Worm (Caenorhabditis elegans) whole organism, late embryonic: ENCODE data around the gene vps-8.

Experiments
- C38D4.7 ChIP-seq: fragments of 200-800 bp; sonication (Bioruptor generic); optimal IDR thresholded peaks from 2 replicates; lab custom pipeline; 2018; ENCODE audit warnings: mild to moderate bottlenecking, missing genetic modification characterization, moderate library complexity, missing compliant biosample characterization
- K02D7.2 ChIP-seq: sonication (generic microtip); optimal IDR thresholded peaks from 2 replicates; lab custom pipeline; 2017; ENCODE audit warnings: mild to moderate bottlenecking, missing genetic modification characterization, missing compliant biosample characterization
- K09A11.1 ChIP-seq: sonication (generic microtip); optimal IDR thresholded peaks from 2 replicates; lab custom pipeline; 2017; ENCODE audit warnings: antibody characterized with exemption, mild to moderate bottlenecking, missing genetic modification characterization, missing compliant biosample characterization; ENCODE audit not compliant: insufficient read depth
- ceh-18 ChIP-seq: sonication (generic microtip); optimal IDR thresholded peaks from 2 replicates; lab custom pipeline; 2016; ENCODE audit warnings: missing genetic modification characterization, missing compliant biosample characterization
- ceh-2 ChIP-seq: sonication (generic microtip); optimal IDR thresholded peaks from 2 replicates; lab custom pipeline; 2016; ENCODE audit warnings: missing genotype, missing genetic modification characterization, missing compliant biosample characterization
- ceh-24 ChIP-seq: sonication (generic microtip); optimal IDR thresholded peaks from 2 replicates; lab custom pipeline; 2016; ENCODE audit warnings: mild to moderate bottlenecking, missing genetic modification characterization, missing compliant biosample characterization
- ceh-30 ChIP-seq: fragments of 150-350 bp; optimal IDR thresholded peaks from 2 replicates; lab custom pipeline; 2014; ENCODE audit warnings: missing biosample characterization, missing genetic modification characterization
- ceh-34 ChIP-seq: sonication (generic microtip); optimal IDR thresholded peaks from 2 replicates; lab custom pipeline; 2016; ENCODE audit warnings: mild to moderate bottlenecking, missing genetic modification characterization, missing compliant biosample characterization
- ceh-45 ChIP-seq: fragments of 200-800 bp; sonication (Bioruptor generic); IDR thresholded peaks from 2 replicates; pipeline ENCODE4 v1.3.6; 2022; ENCODE audit warnings: missing genetic modification reagents, missing genetic modification characterization, missing compliant biosample characterization
- ceh-6 ChIP-seq: fragments of 200-800 bp; sonication (Bioruptor generic); optimal IDR thresholded peaks from 2 replicates; lab custom pipeline; 2018; ENCODE audit warnings: mild to moderate bottlenecking, missing genetic modification characterization, missing compliant biosample characterization
- ceh-9 ChIP-seq: sonication (generic microtip); optimal IDR thresholded peaks from 2 replicates; lab custom pipeline; 2016; ENCODE audit warnings: mild to moderate bottlenecking, missing genetic modification characterization, inconsistent platforms, missing compliant biosample characterization
- elt-2 ChIP-seq: sonication (generic microtip); optimal IDR thresholded peaks from 2 replicates; lab custom pipeline; 2016; ENCODE audit warnings: missing genetic modification reagents, missing genetic modification characterization, missing compliant biosample characterization
- eyg-1 ChIP-seq: sonication (generic microtip); optimal IDR thresholded peaks from 2 replicates; lab custom pipeline; 2016; ENCODE audit warnings: missing genotype, missing genetic modification characterization, missing compliant biosample characterization
- fkh-10 ChIP-seq: fragments of 150-350 bp; optimal IDR thresholded peaks from 2 replicates; lab custom pipeline; 2014; ENCODE audit warnings: missing biosample characterization, missing genetic modification reagents, missing genetic modification characterization
- fkh-6 ChIP-seq: sonication (generic microtip); optimal IDR thresholded peaks from 2 replicates; lab custom pipeline; 2016; ENCODE audit warnings: missing genetic modification characterization, missing compliant biosample characterization
- gmeb-2 ChIP-seq: sonication (generic microtip); optimal IDR thresholded peaks from 2 replicates; lab custom pipeline; 2016; ENCODE audit warnings: missing genetic modification characterization, inconsistent platforms, missing compliant biosample characterization
- hlh-8 ChIP-seq: sonication (generic microtip); optimal IDR thresholded peaks from 2 replicates; lab custom pipeline; 2016; ENCODE audit warnings: missing genotype, missing genetic modification characterization, missing compliant biosample characterization
- lin-11 ChIP-seq: fragments of 200-800 bp; sonication (Bioruptor generic); optimal IDR thresholded peaks from 2 replicates; lab custom pipeline; 2018; ENCODE audit warnings: mild to moderate bottlenecking, missing genetic modification characterization, missing compliant biosample characterization
- madf-2 ChIP-seq: sonication (generic microtip); optimal IDR thresholded peaks from 2 replicates; lab custom pipeline; 2017; ENCODE audit warnings: missing genetic modification characterization, missing compliant biosample characterization
- mec-3 ChIP-seq: sonication (generic microtip); optimal IDR thresholded peaks from 2 replicates; lab custom pipeline; 2016; ENCODE audit warnings: borderline replicate concordance, missing genetic modification characterization, missing compliant biosample characterization
- nfya-1 ChIP-seq: sonication (generic microtip); optimal IDR thresholded peaks from 2 replicates; lab custom pipeline; 2017; ENCODE audit warnings: missing genetic modification characterization, mild to moderate bottlenecking, missing compliant biosample characterization, antibody characterized with exemption, moderate library complexity
- odd-2 ChIP-seq: sonication (generic microtip); optimal IDR thresholded peaks from 2 replicates; lab custom pipeline; 2017; ENCODE audit warnings: antibody characterized with exemption, mild to moderate bottlenecking, missing genetic modification characterization, missing compliant biosample characterization
- pha-4 ChIP-seq: fragments of 150-350 bp; optimal IDR thresholded peaks from 2 replicates; lab custom pipeline; 2018; ENCODE audit warnings: missing biosample characterization, missing genetic modification reagents, missing genetic modification characterization
- pqm-1 ChIP-seq: sonication (generic microtip); optimal IDR thresholded peaks from 2 replicates; lab custom pipeline; 2016; ENCODE audit warnings: missing genetic modification characterization, missing compliant biosample characterization
- ref-2 ChIP-seq: sonication (generic microtip); optimal IDR thresholded peaks from 2 replicates; lab custom pipeline; 2016; ENCODE audit warnings: missing genetic modification characterization, missing compliant biosample characterization
- sdc-2 ChIP-seq: sonication (generic microtip); optimal IDR thresholded peaks from 2 replicates; lab custom pipeline; 2016; ENCODE audit warnings: missing genotype, missing genetic modification characterization, missing compliant biosample characterization
- sox-4 ChIP-seq: sonication (generic microtip); optimal IDR thresholded peaks from 2 replicates; lab custom pipeline; 2017; ENCODE audit warnings: mild to moderate bottlenecking, missing genetic modification characterization, inconsistent platforms, missing compliant biosample characterization
- syd-9 ChIP-seq: sonication (generic microtip); optimal IDR thresholded peaks from 2 replicates; lab custom pipeline; 2016; ENCODE audit warnings: mild to moderate bottlenecking, missing genetic modification characterization, moderate library complexity, missing compliant biosample characterization
- tbx-2 ChIP-seq: sonication (generic microtip); optimal IDR thresholded peaks from 2 replicates; lab custom pipeline; 2016; ENCODE audit warnings: missing genetic modification characterization, missing compliant biosample characterization
- ttx-3 ChIP-seq: sonication (generic microtip); optimal IDR thresholded peaks from 2 replicates; lab custom pipeline; 2016; ENCODE audit warnings: missing genetic modification reagents, missing genetic modification characterization, missing compliant biosample characterization
- unc-3 ChIP-seq, 2 experiments: fragments of 200-800 bp in 1 of 2; sonication (Bioruptor generic) in 1 of 2; sonication (generic microtip) in 1 of 2; conservative IDR thresholded peaks in 1 of 2; optimal IDR thresholded peaks in 1 of 2; 2 replicates each; pipeline versions ENCODE4 v1.3.6 to Lab custom; 2016 to 2022; ENCODE audit warnings: missing compliant biosample characterization in 2 of 2, missing genetic modification characterization in 2 of 2, missing genetic modification reagents in 1 of 2
- unc-55 ChIP-seq: sonication (generic microtip); optimal IDR thresholded peaks from 2 replicates; lab custom pipeline; 2017; ENCODE audit warnings: missing biosample characterization, missing genetic modification reagents, missing genetic modification characterization
- unc-86 ChIP-seq: sonication (generic microtip); optimal IDR thresholded peaks from 2 replicates; lab custom pipeline; 2016; ENCODE audit warnings: missing genetic modification characterization, missing compliant biosample characterization
- ztf-16 ChIP-seq: sonication (generic microtip); optimal IDR thresholded peaks from 2 replicates; lab custom pipeline; 2017; ENCODE audit warnings: missing genetic modification characterization, missing compliant biosample characterization

The vps-8 gene

ce11 chrIV:12279340-12279739 lies 3.5 kb upstream of the vps-8 start, which contains the start of gene ltah-1.1:
TSS of gene ltah-1.1 (plus strand) at chrIV:12279622.
- TF ChIP-seq madf-2 (no peak), gmeb-2 (tag; lab: Kevin White, UChicago) (no peak), elt-2 (tag; lab: Kevin White, UChicago) (peak; percentile 16)

DNA sequence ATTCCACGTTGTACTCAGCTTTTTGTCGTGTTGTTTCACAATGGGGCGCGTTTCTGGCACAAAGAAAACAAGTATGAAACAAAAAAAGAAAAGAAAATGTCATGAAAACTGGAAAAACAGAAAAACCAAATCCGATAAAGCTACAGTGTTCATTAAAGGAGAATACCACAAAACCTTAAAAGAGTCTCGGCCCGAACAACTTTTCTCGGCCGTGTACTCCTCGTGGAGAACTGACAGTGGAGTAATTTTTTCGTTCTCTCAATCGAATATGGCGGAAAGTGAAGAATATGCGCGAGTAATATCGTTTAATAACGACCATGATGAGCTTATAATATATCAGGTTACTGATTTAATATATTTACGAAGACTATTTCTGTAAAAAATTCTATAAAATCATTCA lies 2.7 kb upstream of the vps-8 start, which contains the start of the genes tag-335 and vkmt-1:
Gene tag-335 (minus strand): TSS at position 88 of the 400 bp plus-strand sequence.
Gene vkmt-1 (plus strand): TSS at position 219 of the 400 bp plus-strand sequence.
- TF ChIP-seq ttx-3 (tag; lab: Kevin White, UChicago) (no peak), pqm-1 (no peak)

ce11 chrIV:12274365-12274764 lies 1.4 kb downstream of the vps-8 start:
- TF ChIP-seq ceh-2 (tag; lab: Kevin White, UChicago) = no peak
- TF ChIP-seq K09A11.1 (tag; lab: Kevin White, UChicago) = no peak
- no peak for TF ChIP-seq syd-9 (tag; lab: Kevin White, UChicago)
- no peak for TF ChIP-seq lin-11
- TF ChIP-seq ceh-6 = no peak
- TF ChIP-seq ztf-16 (tag; lab: Kevin White, UChicago) = no peak
- TF ChIP-seq mec-3 (tag; lab: Kevin White, UChicago) = no peak
- TF ChIP-seq ceh-24 (tag; lab: Kevin White, UChicago) = no peak
- TF ChIP-seq C38D4.7 (GFP tag; lab: Kevin White, UChicago) = no peak
- no peak for TF ChIP-seq unc-55 (GFP tag; lab: Kevin White, UChicago)
- TF ChIP-seq fkh-6 (tag; lab: Kevin White, UChicago) = no peak
- no peak for TF ChIP-seq K02D7.2 (tag; lab: Kevin White, UChicago)
- no peak for TF ChIP-seq fkh-10
- TF ChIP-seq ceh-30 (tag; lab: Kevin White, UChicago) = no peak
- no peak for TF ChIP-seq ref-2 (tag; lab: Kevin White, UChicago)
- no peak for TF ChIP-seq tbx-2 (tag; lab: Kevin White, UChicago)
- TF ChIP-seq pha-4 (tag; lab: Kevin White, UChicago) = no peak
- no peak for TF ChIP-seq ceh-9 (tag; lab: Kevin White, UChicago)
- TF ChIP-seq odd-2 (tag; lab: Kevin White, UChicago) = no peak
- no peak for TF ChIP-seq unc-3 (GFP tag; conservative IDR thresholded peaks at IDR 0.05; lab: Robert Waterston, UW)
- TF ChIP-seq unc-3 (tag; optimal IDR thresholded peaks at IDR 0.05; lab: Kevin White, UChicago) = no peak

DNA sequence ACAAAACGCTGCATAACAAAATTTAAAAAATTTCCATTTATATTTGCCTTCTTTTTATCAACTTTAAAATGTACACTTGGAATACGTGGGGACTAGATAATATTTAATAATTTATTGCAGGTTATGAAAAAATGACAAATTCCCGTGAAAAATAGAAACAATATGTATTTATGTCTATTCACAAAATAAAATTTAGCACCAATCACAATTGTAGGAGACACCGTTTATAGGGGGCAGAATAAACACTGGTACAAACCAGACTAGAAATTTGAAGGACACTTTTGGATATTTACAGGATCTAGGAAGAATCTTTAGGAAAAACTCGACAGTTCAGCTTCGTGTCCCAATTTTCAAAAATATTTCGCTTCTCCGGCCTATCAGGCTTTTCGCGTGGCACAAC lies 5.4 kb downstream of the vps-8 start, which contains the start of gene C42C1.3:
Gene C42C1.3 (minus strand): TSS at position 101 of the 400 bp plus-strand sequence.
- TF ChIP-seq nfya-1 (tag; lab: Kevin White, UChicago) = no peak
- no peak for TF ChIP-seq ceh-6
- TF ChIP-seq hlh-8 (tag; lab: Kevin White, UChicago) = no peak
- no peak for TF ChIP-seq ceh-18
- no peak for TF ChIP-seq ceh-45
- no peak for TF ChIP-seq eyg-1 (tag; lab: Kevin White, UChicago)
- TF ChIP-seq ceh-34 = no peak
- TF ChIP-seq sdc-2 (tag; lab: Kevin White, UChicago) = no peak
- TF ChIP-seq C38D4.7 (GFP tag; lab: Kevin White, UChicago) = no peak
- TF ChIP-seq sox-4 (tag; lab: Kevin White, UChicago) = no peak
- TF ChIP-seq ref-2 (tag; lab: Kevin White, UChicago) = no peak
- no peak for TF ChIP-seq unc-86 (tag; lab: Kevin White, UChicago)
